Fruit fly (Drosophila melanogaster): ENCODE data around the gene Sur-8.

DNA sequence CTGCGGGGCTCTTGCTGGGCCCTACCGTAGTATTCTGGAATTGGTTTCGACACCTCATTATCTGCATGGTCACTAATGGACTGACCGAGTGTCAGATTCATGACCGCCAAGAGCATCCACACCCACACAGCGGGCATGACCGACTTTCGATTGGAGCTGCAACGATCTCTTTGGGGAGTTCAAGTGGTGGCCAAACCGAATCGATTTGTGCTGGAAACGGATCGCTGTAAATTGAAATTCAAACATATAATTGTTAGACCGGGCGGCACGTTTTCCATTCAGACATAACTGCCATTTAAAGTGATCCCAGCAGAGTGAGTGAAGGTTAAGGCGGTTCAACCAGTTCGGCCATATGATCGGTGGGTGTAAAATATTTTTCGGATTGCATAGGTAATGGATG is 4.1 kb upstream of the Sur-8 start, which contains the start of the genes CG42824 and CG42798:
- TF ChIP-seq lz (GFP tag; optimal IDR thresholded peaks at IDR 0.05) (no peak), fd59A (GFP tag; optimal IDR thresholded peaks at IDR 0.05) (no peak), ss (GFP tag; optimal IDR thresholded peaks at IDR 0.05) (no peak), Sox102F (GFP tag; optimal IDR thresholded peaks at IDR 0.05) (no peak), Gug (GFP tag; IDR thresholded peaks at IDR 0.05) (no peak), CG34406 (GFP tag; optimal IDR thresholded peaks at IDR 0.05) (no peak), svp (GFP tag) (no peak), OdsH (GFP tag; optimal IDR thresholded peaks at IDR 0.05) (no peak), achi (GFP tag; optimal IDR thresholded peaks at IDR 0.05) (no peak), CG11294 (GFP tag; IDR thresholded peaks at IDR 0.05) (no peak), fd85E (GFP tag; optimal IDR thresholded peaks at IDR 0.05) (no peak), Hr39 (GFP tag; optimal IDR thresholded peaks at IDR 0.05) (no peak)

All from whole organism, prepupa.